Worm (Caenorhabditis elegans) whole organism, mixed stage, embryonic: ENCODE measurements around the gene T10G3.2.

Experiments
- bed-3 ChIP-seq: fragments of 200-800 bp; sonication (Bioruptor generic); optimal IDR thresholded peaks from 3 replicates; lab custom pipeline; 2018; ENCODE audit warnings: mild to moderate bottlenecking, missing genetic modification characterization, moderate library complexity, missing compliant biosample characterization
- ceh-39 ChIP-seq: fragments of 150-350 bp; optimal IDR thresholded peaks from 2 replicates; lab custom pipeline; 2014; ENCODE audit warnings: missing biosample characterization, missing genetic modification characterization
- elt-1 ChIP-seq: sonication (generic microtip); optimal IDR thresholded peaks from 2 replicates; lab custom pipeline; 2017; ENCODE audit warnings: missing genetic modification characterization, mild to moderate bottlenecking, missing compliant biosample characterization, antibody characterized with exemption, moderate library complexity, borderline replicate concordance; ENCODE audit not compliant: insufficient read depth
- elt-3 ChIP-seq: fragments of 150-350 bp; optimal IDR thresholded peaks from 2 replicates; lab custom pipeline; 2014; ENCODE audit warnings: missing biosample characterization, missing genetic modification characterization
- hlh-1 ChIP-seq: fragments of 150-350 bp; optimal IDR thresholded peaks from 2 replicates; lab custom pipeline; 2014; ENCODE audit warnings: missing biosample characterization, missing genetic modification reagents, missing genetic modification characterization
- lin-32 ChIP-seq: fragments of 200-800 bp; sonication (Bioruptor generic); optimal IDR thresholded peaks from 2 replicates; lab custom pipeline; 2018; ENCODE audit warnings: mild to moderate bottlenecking, missing genetic modification characterization, missing compliant biosample characterization
- nhr-12 ChIP-seq: fragments of 150-350 bp; optimal IDR thresholded peaks from 2 replicates; lab custom pipeline; 2014; ENCODE audit warnings: missing biosample characterization, missing genetic modification characterization
- nhr-237 ChIP-seq: fragments of 150-350 bp; optimal IDR thresholded peaks from 2 replicates; lab custom pipeline; 2014; ENCODE audit warnings: missing biosample characterization, missing genetic modification characterization
- sptf-1 ChIP-seq: sonication (generic microtip); optimal IDR thresholded peaks from 2 replicates; lab custom pipeline; 2017; ENCODE audit warnings: mild to moderate bottlenecking, missing genetic modification characterization, moderate library complexity, missing compliant biosample characterization
- unc-62 ChIP-seq: fragments of 150-350 bp; optimal IDR thresholded peaks from 2 replicates; lab custom pipeline; 2014; ENCODE audit warnings: missing biosample characterization, missing genetic modification reagents, missing genetic modification characterization
- ztf-11 ChIP-seq: fragments of 150-350 bp; optimal IDR thresholded peaks from 2 replicates; lab custom pipeline; 2014; ENCODE audit warnings: missing biosample characterization, missing genetic modification characterization

DNA sequence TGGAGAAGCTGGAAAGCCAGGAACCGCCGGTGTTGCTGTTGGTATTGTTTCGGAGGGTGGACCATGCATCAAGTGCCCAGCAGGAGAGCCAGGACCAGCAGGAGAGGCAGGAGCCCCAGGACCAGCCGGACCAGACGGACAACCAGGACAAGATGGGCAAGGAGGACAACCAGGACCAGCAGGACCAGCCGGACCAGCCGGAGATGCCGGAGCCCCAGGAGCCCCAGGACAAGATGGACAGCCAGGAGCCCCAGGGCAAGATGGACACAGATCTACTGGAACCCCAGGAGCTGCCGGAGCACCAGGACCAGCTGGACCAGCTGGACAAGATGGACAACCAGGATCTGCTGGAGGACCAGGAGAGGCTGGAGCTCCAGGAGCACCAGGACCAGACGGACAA, 36.8 kb downstream of the T10G3.2 start:
- TF ChIP-seq elt-3 (tag; lab: Kevin White, UChicago) (no peak), ztf-11 (tag; lab: Kevin White, UChicago) (no peak), ceh-39 (tag; lab: Kevin White, UChicago) (no peak), lin-32 (GFP tag; lab: Kevin White, UChicago) (no peak), elt-1 (tag; lab: Kevin White, UChicago) (no peak), hlh-1 (tag; lab: Kevin White, UChicago) (no peak), nhr-237 (tag; lab: Kevin White, UChicago) (no peak), nhr-12 (tag; lab: Kevin White, UChicago) (no peak), unc-62 (no peak), bed-3 (GFP tag; lab: Kevin White, UChicago) (no peak), sptf-1 (no peak)
